Fruit fly (Drosophila melanogaster) whole organism, larva: ENCODE results near the gene CG4239.
A peak's percentile ranks its signal among the peaks of the same experiment; 100 is the strongest.

ENCODE experiments used
- noc ChIP-seq: fragments of 200-800 bp; sonication (Bioruptor generic); optimal IDR thresholded peaks from 3 replicates; lab custom pipeline; 2019; ENCODE audit warnings: missing biosample characterization, mild to moderate bottlenecking, missing genetic modification characterization, moderate library complexity

CG4239 gene

DNA sequence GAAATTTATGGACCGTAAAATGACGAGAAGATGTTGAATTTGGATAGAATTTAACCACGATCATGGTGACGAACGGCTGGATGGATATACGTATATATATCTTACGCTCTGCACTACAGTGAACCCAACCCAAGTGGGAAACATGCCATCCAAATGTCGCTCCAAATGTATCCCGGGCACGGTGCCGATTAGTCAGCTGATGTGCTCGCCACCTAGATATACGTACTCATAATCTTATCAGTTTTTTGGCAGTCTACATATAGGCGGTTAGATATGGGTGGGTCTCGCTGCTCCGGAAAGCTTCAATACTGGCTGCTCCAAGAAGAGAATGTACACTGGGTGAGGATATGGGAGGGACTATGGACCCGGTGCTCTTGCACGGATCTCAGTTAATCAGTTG lies 21.0 kb downstream of the CG4239 start:
- TF ChIP-seq noc (tag; lab: Kevin White, UChicago), result no peak

DNA sequence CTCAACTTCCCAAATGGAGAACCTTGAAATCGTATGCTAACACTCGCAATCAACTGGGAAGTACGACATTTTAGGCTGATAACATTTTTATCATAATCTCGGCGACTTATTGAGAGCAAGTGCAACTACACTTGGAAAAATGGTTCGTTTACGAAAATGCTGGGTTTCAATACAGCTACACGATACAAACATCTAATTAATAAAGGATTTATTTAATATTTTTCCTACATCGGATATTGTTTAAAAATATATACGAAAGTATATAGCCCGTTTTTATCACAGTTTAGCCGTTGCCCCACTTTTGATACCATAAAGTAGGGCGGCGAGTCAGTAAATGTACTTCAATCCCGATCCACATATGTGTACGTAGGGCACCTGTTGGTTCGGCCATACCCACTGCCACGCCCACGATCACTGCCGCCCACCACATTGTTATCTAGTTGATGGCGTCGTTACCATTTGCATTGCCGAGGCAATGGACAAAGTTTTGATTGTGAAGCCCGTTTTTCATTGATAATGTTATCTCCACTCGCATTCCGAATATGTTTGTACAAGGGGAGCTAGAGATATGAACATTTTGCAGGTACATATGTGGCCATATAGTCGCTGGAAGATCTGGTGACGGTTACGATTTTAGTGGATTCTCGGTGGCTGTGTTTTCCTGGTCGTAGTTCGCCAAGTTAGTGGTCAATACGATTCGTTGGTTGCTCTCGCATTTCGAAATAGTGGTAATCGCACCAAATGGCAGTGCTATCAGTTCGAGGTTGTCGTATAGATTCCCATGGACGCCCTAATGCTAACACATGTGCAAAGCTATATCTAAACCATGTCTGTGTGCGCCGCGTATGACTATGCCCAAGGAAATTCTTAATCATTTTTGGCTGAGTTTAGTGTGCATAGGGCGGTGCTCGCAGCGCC lies 29.6 kb downstream of the CG4239 start, which contains the start of gene Traf-like:
TSS of gene Traf-like (plus strand) at position 596 of the 918 bp plus-strand sequence.
- peak; percentile 48 for TF ChIP-seq noc (tag; lab: Kevin White, UChicago)

DNA sequence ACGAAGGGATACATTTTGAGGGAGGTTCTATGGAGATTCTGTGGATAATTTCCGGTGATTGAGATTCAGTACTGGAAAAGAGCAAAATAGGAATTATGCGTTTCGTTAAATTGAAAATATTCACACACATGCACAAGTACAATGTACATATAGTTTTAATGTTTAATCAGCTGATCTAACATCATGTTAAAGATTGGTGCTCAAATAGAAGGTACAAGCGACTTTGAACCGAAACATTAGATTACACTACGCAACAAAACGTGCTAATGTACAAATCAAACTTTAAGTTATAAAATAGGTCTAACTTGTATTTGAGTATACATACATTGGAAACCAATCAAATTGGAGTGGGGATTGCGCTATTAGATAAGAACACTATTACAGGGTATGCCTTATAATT lies 35.0 kb downstream of the CG4239 start:
- no peak for TF ChIP-seq noc (tag; lab: Kevin White, UChicago)

dm6 chrX:16420878-16421277 lies 35.8 kb downstream of the CG4239 start:
- no peak for TF ChIP-seq noc (tag; lab: Kevin White, UChicago)

- TF ChIP-seq noc (tag; lab: Kevin White, UChicago), result no peak
Observed at dm6 chrX:16421899-16422412, 36.9 kb downstream of the CG4239 start, which contains the start of gene AnxB11. AnxB11 (minus strand) TSS chrX:16422265.

dm6 chrX:16422466-16423124 lies 37.5 kb downstream of the CG4239 start, which contains the start of gene hang:
hang (plus strand) TSS chrX:16422831.
- TF ChIP-seq noc (tag; lab: Kevin White, UChicago), result peak; percentile 53

DNA sequence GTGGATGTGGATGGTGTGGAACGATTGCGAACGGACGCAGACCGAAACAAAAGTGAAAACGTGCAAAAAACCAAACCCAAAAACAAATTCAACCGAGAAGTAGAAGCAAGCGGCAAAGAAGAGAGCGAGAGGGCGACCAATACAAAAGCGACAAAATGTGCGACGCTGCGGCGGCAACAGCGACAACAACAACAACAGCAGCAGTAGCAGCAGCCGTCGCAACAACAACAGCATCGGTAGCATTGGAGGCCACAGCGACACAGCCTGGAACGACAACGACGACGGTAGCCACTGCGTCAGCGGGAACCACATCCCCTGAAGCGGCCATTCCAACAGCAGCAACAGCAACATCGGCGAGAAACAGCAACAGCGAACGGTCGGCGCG lies 38.0 kb downstream of the CG4239 start:
- no peak for TF ChIP-seq noc (tag; lab: Kevin White, UChicago)

DNA sequence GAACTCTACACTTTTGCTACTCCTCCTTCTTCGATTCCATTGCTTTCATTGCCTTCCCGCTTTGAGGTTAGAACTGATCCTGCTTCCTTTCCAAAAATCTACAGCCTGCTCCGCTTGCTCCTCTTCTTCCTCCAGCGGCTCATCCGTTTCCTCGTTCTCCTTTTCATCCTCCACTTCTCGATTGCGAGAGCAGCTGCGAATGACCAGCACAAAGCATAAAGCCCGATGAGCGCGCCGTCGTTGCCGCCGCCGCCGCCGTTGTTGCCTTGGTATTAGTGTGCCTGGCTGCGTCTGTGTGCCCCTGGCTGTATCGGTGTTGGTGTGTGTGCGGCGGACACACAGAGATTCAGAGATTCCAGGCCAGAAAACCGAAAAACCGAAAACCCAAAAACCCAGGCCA lies 39.2 kb downstream of the CG4239 start:
- no peak for TF ChIP-seq noc (tag; lab: Kevin White, UChicago)

- TF ChIP-seq noc (tag; lab: Kevin White, UChicago), result no peak
Observed at dm6 chrX:16425145-16425544, 40.1 kb downstream of the CG4239 start.

dm6 chrX:16426478-16427052 lies 41.5 kb downstream of the CG4239 start:
- TF ChIP-seq noc (tag; lab: Kevin White, UChicago), result no peak

dm6 chrX:16427786-16428400 lies 42.8 kb downstream of the CG4239 start:
- TF ChIP-seq noc (tag; lab: Kevin White, UChicago), result no peak

DNA sequence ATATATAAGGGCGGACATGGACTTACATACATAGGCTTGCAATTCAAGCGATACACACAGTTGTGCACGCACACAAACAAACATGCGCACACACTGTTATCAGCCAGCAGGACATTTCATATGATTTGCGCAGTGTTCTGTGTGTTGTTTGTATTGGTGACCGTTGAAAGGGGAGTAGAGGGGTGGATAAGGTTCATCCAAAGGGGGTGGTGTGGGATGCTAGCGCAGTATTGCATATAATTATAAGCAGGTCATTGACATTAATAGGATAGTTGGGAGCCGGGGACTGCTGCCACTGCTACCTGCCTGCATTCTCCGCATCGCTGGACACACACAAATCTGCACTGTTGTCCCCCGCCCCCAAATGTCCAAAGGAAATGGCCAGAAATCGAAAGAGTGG lies 43.4 kb downstream of the CG4239 start:
- TF ChIP-seq noc (tag; lab: Kevin White, UChicago), result no peak
